Worm (Caenorhabditis elegans) whole organism, young adult: ENCODE measurements around the gene gfat-2.
A peak's percentile ranks its signal among the peaks of the same experiment; 100 is the strongest.

Experiments used
- B0035.1 ChIP-seq: sonication (generic microtip); optimal IDR thresholded peaks from 2 replicates; lab custom pipeline; 2016; ENCODE audit warnings: missing genetic modification characterization, mild to moderate bottlenecking, missing compliant biosample characterization, missing genotype, missing genetic modification reagents
- D2030.7 ChIP-seq: fragments of 200-800 bp; sonication (Bioruptor generic); IDR thresholded peaks from 2 replicates; pipeline ENCODE4 v1.3.6; 2022; ENCODE audit warnings: missing genetic modification reagents, missing genetic modification characterization, missing compliant biosample characterization
- F37B4.10 ChIP-seq: fragments of 200-800 bp; sonication (Bioruptor generic); IDR thresholded peaks from 2 replicates; pipeline ENCODE4 v1.3.6; 2022; ENCODE audit warnings: missing genetic modification characterization, missing compliant biosample characterization
- F55B11.4 ChIP-seq: sonication (generic microtip); optimal IDR thresholded peaks from 2 replicates; lab custom pipeline; 2016; ENCODE audit warnings: missing compliant biosample characterization, missing genetic modification characterization, borderline replicate concordance; ENCODE audit not compliant: insufficient read depth
- F57A8.1 ChIP-seq: fragments of 200-800 bp; sonication (Bioruptor generic); optimal IDR thresholded peaks from 2 replicates; lab custom pipeline; 2018; ENCODE audit warnings: mild to moderate bottlenecking, missing genetic modification characterization, moderate library complexity, missing compliant biosample characterization
- T07F8.4 ChIP-seq: sonication (generic microtip); optimal IDR thresholded peaks from 2 replicates; lab custom pipeline; 2016; ENCODE audit warnings: mild to moderate bottlenecking, missing genetic modification characterization, moderate library complexity, missing compliant biosample characterization
- Y53G8AR.9 ChIP-seq: fragments of 200-800 bp; sonication (Bioruptor generic); conservative IDR thresholded peaks from 2 replicates; pipeline ENCODE4 v1.3.6; 2022; ENCODE audit warnings: missing genetic modification reagents, missing genetic modification characterization, missing compliant biosample characterization
- Y56A3A.18 ChIP-seq: fragments of 200-800 bp; sonication (Bioruptor generic); IDR thresholded peaks from 2 replicates; pipeline ENCODE4 v1.3.6; 2022; ENCODE audit warnings: missing genetic modification reagents, missing genetic modification characterization, missing compliant biosample characterization
- ZK185.1 ChIP-seq: sonication (generic microtip); optimal IDR thresholded peaks from 2 replicates; lab custom pipeline; 2016; ENCODE audit warnings: mild to moderate bottlenecking, missing genetic modification characterization, missing compliant biosample characterization; ENCODE audit not compliant: poor library complexity, severe bottlenecking
- attf-5 ChIP-seq: fragments of 200-800 bp; sonication (Bioruptor generic); optimal IDR thresholded peaks from 2 replicates; lab custom pipeline; 2018; ENCODE audit warnings: mild to moderate bottlenecking, missing genetic modification characterization, missing compliant biosample characterization
- bed-1 ChIP-seq: fragments of 200-800 bp; sonication (Bioruptor generic); IDR thresholded peaks from 2 replicates; pipeline ENCODE4 v1.3.6; 2022; ENCODE audit warnings: missing genetic modification reagents, missing genetic modification characterization, missing compliant biosample characterization
- cebp-1 ChIP-seq, 2 experiments: fragments of 200-800 bp in 1 of 2; sonication (Bioruptor generic) in 1 of 2; sonication (generic microtip) in 1 of 2; IDR thresholded peaks in 1 of 2; optimal IDR thresholded peaks in 1 of 2; 2 replicates each; pipeline versions ENCODE4 v1.3.6 to Lab custom; 2017 to 2022; ENCODE audit warnings: missing compliant biosample characterization in 2 of 2, missing genetic modification characterization in 2 of 2, mild to moderate bottlenecking in 1 of 2, missing genetic modification reagents in 1 of 2, moderate library complexity in 1 of 2
- cebp-2 ChIP-seq: fragments of 200-800 bp; sonication (Bioruptor generic); IDR thresholded peaks from 2 replicates; pipeline ENCODE4 v1.3.6; 2022; ENCODE audit warnings: missing genetic modification characterization, missing compliant biosample characterization
- ceh-100 ChIP-seq: fragments of 200-800 bp; sonication (Bioruptor generic); IDR thresholded peaks from 2 replicates; pipeline ENCODE4 v1.3.6; 2022; ENCODE audit warnings: missing genetic modification reagents, missing genetic modification characterization, missing compliant biosample characterization
- ceh-40 ChIP-seq: fragments of 200-800 bp; sonication (Bioruptor generic); IDR thresholded peaks from 2 replicates; pipeline ENCODE4 v1.3.6; 2022; ENCODE audit warnings: missing genetic modification characterization, missing compliant biosample characterization
- ceh-79 ChIP-seq: sonication (generic microtip); optimal IDR thresholded peaks from 2 replicates; lab custom pipeline; 2017; ENCODE audit warnings: mild to moderate bottlenecking, missing genetic modification characterization, missing compliant biosample characterization
- ceh-91 ChIP-seq: fragments of 200-800 bp; sonication (Bioruptor generic); IDR thresholded peaks from 2 replicates; pipeline ENCODE4 v1.3.6; 2022; ENCODE audit warnings: missing genetic modification reagents, missing genetic modification characterization, missing compliant biosample characterization
- chd-7 ChIP-seq: sonication (generic microtip); optimal IDR thresholded peaks from 2 replicates; lab custom pipeline; 2016; ENCODE audit warnings: mild to moderate bottlenecking, missing genetic modification characterization, moderate library complexity, missing compliant biosample characterization
- dox-1 ChIP-seq: fragments of 200-800 bp; sonication (Bioruptor generic); IDR thresholded peaks from 2 replicates; pipeline ENCODE4 v1.3.6; 2022; ENCODE audit warnings: missing genetic modification reagents, missing genetic modification characterization, missing compliant biosample characterization
- efl-1 ChIP-seq: fragments of 150-350 bp; optimal IDR thresholded peaks from 2 replicates; lab custom pipeline; 2014; ENCODE audit warnings: missing biosample characterization, missing genetic modification reagents, missing genetic modification characterization
- egl-18 ChIP-seq: fragments of 200-800 bp; sonication (Bioruptor generic); IDR thresholded peaks from 2 replicates; pipeline ENCODE4 v1.3.6; 2022; ENCODE audit warnings: missing genetic modification reagents, missing genetic modification characterization, missing compliant biosample characterization
- egl-44 ChIP-seq: fragments of 200-800 bp; sonication (Bioruptor generic); IDR thresholded peaks from 2 replicates; pipeline ENCODE4 v1.3.6; 2022; ENCODE audit warnings: missing genetic modification reagents, missing genetic modification characterization, missing compliant biosample characterization
- ets-4 ChIP-seq: fragments of 200-800 bp; sonication (Bioruptor generic); optimal IDR thresholded peaks from 2 replicates; lab custom pipeline; 2018; ENCODE audit warnings: mild to moderate bottlenecking, missing genetic modification characterization, missing compliant biosample characterization
- gei-17 ChIP-seq: fragments of 200-800 bp; sonication (Bioruptor generic); optimal IDR thresholded peaks from 2 replicates; lab custom pipeline; 2018; ENCODE audit warnings: mild to moderate bottlenecking, missing genetic modification characterization, missing compliant biosample characterization
- hmg-20 ChIP-seq: fragments of 200-800 bp; sonication (Bioruptor generic); IDR thresholded peaks from 2 replicates; pipeline ENCODE4 v1.3.6; 2022; ENCODE audit warnings: missing genetic modification reagents, missing genetic modification characterization, missing compliant biosample characterization
- let-526 ChIP-seq: fragments of 200-800 bp; sonication (Bioruptor generic); IDR thresholded peaks from 2 replicates; pipeline ENCODE4 v1.3.6; 2022; ENCODE audit warnings: missing genetic modification reagents, missing genetic modification characterization, missing compliant biosample characterization
- let-607 ChIP-seq, 2 experiments: fragments of 200-800 bp in 1 of 2; sonication (Bioruptor generic) in 1 of 2; sonication (generic microtip) in 1 of 2; optimal IDR thresholded peaks; 2 replicates each; lab custom pipeline; 2016 to 2018; ENCODE audit warnings: mild to moderate bottlenecking in 2 of 2, missing compliant biosample characterization in 2 of 2, missing genetic modification characterization in 2 of 2, moderate library complexity in 2 of 2, missing genotype in 1 of 2
- lin-40 ChIP-seq: sonication (generic microtip); optimal IDR thresholded peaks from 2 replicates; lab custom pipeline; 2016; ENCODE audit warnings: missing genetic modification characterization, mild to moderate bottlenecking, missing compliant biosample characterization, missing genotype, missing genetic modification reagents
- lin-54 ChIP-seq: fragments of 200-800 bp; sonication (Bioruptor generic); optimal IDR thresholded peaks from 2 replicates; lab custom pipeline; 2018; ENCODE audit warnings: mild to moderate bottlenecking, missing genetic modification characterization, missing compliant biosample characterization
- lir-1 ChIP-seq: fragments of 200-800 bp; sonication (Bioruptor generic); conservative IDR thresholded peaks from 2 replicates; pipeline ENCODE4 v1.3.6; 2022; ENCODE audit warnings: missing genetic modification reagents, missing genetic modification characterization, missing compliant biosample characterization
- madf-3 ChIP-seq: fragments of 200-800 bp; sonication (Bioruptor generic); IDR thresholded peaks from 2 replicates; pipeline ENCODE4 v1.3.6; 2022; ENCODE audit warnings: missing genetic modification reagents, missing genetic modification characterization, missing compliant biosample characterization
- nhr-120 ChIP-seq: fragments of 200-800 bp; sonication (Bioruptor generic); IDR thresholded peaks from 2 replicates; pipeline ENCODE4 v1.3.6; 2022; ENCODE audit warnings: missing genetic modification characterization, missing compliant biosample characterization
- nhr-80 ChIP-seq: sonication (generic microtip); optimal IDR thresholded peaks from 2 replicates; lab custom pipeline; 2016; ENCODE audit warnings: missing genetic modification characterization, missing compliant biosample characterization
- sdz-38 ChIP-seq: sonication (generic microtip); optimal IDR thresholded peaks from 2 replicates; lab custom pipeline; 2016; ENCODE audit warnings: missing genotype, missing genetic modification characterization, missing compliant biosample characterization
- sea-2 ChIP-seq: fragments of 200-800 bp; sonication (Bioruptor generic); IDR thresholded peaks from 2 replicates; pipeline ENCODE4 v1.3.6; 2022; ENCODE audit warnings: missing genetic modification characterization, missing compliant biosample characterization
- sptf-2 ChIP-seq: fragments of 200-800 bp; sonication (Bioruptor generic); optimal IDR thresholded peaks from 2 replicates; lab custom pipeline; 2018; ENCODE audit warnings: mild to moderate bottlenecking, missing genetic modification characterization, missing compliant biosample characterization
- tlf-1 ChIP-seq: fragments of 200-800 bp; sonication (Bioruptor generic); optimal IDR thresholded peaks from 2 replicates; lab custom pipeline; 2018; ENCODE audit warnings: mild to moderate bottlenecking, missing genetic modification characterization, missing compliant biosample characterization
- zfh-2 ChIP-seq: fragments of 200-800 bp; sonication (Bioruptor generic); conservative IDR thresholded peaks from 2 replicates; pipeline ENCODE4 v1.3.6; 2022; ENCODE audit warnings: missing genetic modification reagents, missing genetic modification characterization, missing compliant biosample characterization
- zim-3 ChIP-seq: sonication (generic microtip); optimal IDR thresholded peaks from 2 replicates; lab custom pipeline; 2017; ENCODE audit warnings: mild to moderate bottlenecking, missing genetic modification characterization, moderate library complexity, missing compliant biosample characterization
- ztf-28 ChIP-seq: fragments of 200-800 bp; sonication (Bioruptor generic); IDR thresholded peaks from 2 replicates; pipeline ENCODE4 v1.3.6; 2022; ENCODE audit warnings: missing genetic modification reagents, missing genetic modification characterization, missing compliant biosample characterization

gfat-2 gene

DNA sequence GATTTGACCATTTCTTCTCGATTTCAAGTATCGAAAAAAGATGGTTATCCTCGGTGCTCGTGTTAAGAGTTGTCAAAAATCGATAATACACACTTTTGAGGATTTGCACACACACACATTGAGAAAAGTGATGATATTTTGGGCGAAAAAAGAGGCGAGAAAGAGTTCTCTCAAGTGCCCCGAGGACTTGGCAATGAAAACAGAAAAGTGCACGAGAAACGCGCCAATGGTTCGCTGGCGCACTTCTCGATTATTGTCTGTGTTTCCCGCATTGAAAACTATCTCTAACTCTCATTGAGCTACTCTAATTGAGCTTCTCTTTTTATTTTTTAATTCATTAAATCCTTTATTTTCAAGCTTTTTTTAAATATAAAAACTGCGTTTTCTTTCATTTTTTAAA, 23.7 kb downstream of the gfat-2 start (continued):
- TF ChIP-seq gei-17 (GFP tag; lab: Kevin White, UChicago), result no peak
- TF ChIP-seq zim-3 (tag; lab: Kevin White, UChicago), result no peak
- TF ChIP-seq F55B11.4, result no peak
- TF ChIP-seq bed-1 (GFP tag; lab: Robert Waterston, UW), result no peak
- no peak for TF ChIP-seq efl-1
- no peak; the same call in 1 of the 2 replicates for TF ChIP-seq dox-1 (GFP tag; lab: Robert Waterston, UW)
- no peak for TF ChIP-seq ceh-100 (GFP tag; lab: Robert Waterston, UW)
- no peak for TF ChIP-seq ets-4 (GFP tag; lab: Kevin White, UChicago)
- TF ChIP-seq Y53G8AR.9 (GFP tag; lab: Robert Waterston, UW), result no peak
- TF ChIP-seq sptf-2, result no peak
- TF ChIP-seq F37B4.10 (GFP tag; lab: Robert Waterston, UW), result no peak
- TF ChIP-seq egl-44, result no peak
- no peak for TF ChIP-seq tlf-1
- no peak; the same call in 1 of the 2 replicates for TF ChIP-seq zfh-2
- TF ChIP-seq chd-7 (tag; lab: Kevin White, UChicago), result no peak
- TF ChIP-seq sea-2 (GFP tag; lab: Robert Waterston, UW), result no peak
- TF ChIP-seq, all 124 proteins: peak for 16

- TF ChIP-seq ceh-40 (GFP tag; lab: Robert Waterston, UW), result no peak
- no peak for TF ChIP-seq efl-1
- TF ChIP-seq ztf-28 (GFP tag; lab: Robert Waterston, UW), result no peak
- TF ChIP-seq hmg-20, result no peak
- no peak for TF ChIP-seq lin-54
- no peak for TF ChIP-seq nhr-120 (GFP tag; lab: Robert Waterston, UW)
- TF ChIP-seq madf-3 (GFP tag; lab: Robert Waterston, UW), result no peak
- TF ChIP-seq ceh-91 (GFP tag; lab: Robert Waterston, UW), result no peak
- no peak for TF ChIP-seq lin-40 (tag; lab: Kevin White, UChicago)
- TF ChIP-seq nhr-80 (tag; lab: Kevin White, UChicago), result peak; percentile 71
- no peak for TF ChIP-seq cebp-2 (GFP tag; lab: Robert Waterston, UW)
- TF ChIP-seq Y56A3A.18 (GFP tag; lab: Robert Waterston, UW), result no peak
- TF ChIP-seq lir-1, result no peak
- no peak for TF ChIP-seq D2030.7 (GFP tag; lab: Robert Waterston, UW)
- peak; percentile 21 for TF ChIP-seq ets-4 (GFP tag; lab: Kevin White, UChicago)
- no peak for TF ChIP-seq ceh-79 (tag; lab: Kevin White, UChicago)
- TF ChIP-seq ZK185.1 (tag; lab: Kevin White, UChicago), result no peak
- peak; percentile 41; the same call in 1 of the 2 replicates for TF ChIP-seq dox-1 (GFP tag; lab: Robert Waterston, UW)
Observed at ce11 chrIV:11434575-11434974, 24.5 kb downstream of the gfat-2 start.

- no peak for TF ChIP-seq attf-5
- no peak for TF ChIP-seq B0035.1 (tag; lab: Kevin White, UChicago)
- no peak for TF ChIP-seq T07F8.4
- no peak for TF ChIP-seq let-526 (GFP tag; lab: Robert Waterston, UW)
- TF ChIP-seq egl-18, result no peak
- no peak for TF ChIP-seq F57A8.1 (GFP tag; lab: Kevin White, UChicago)
- no peak for TF ChIP-seq cebp-1 (GFP tag; IDR thresholded peaks at IDR 0.05; lab: Robert Waterston, UW)
- TF ChIP-seq cebp-1 (tag; optimal IDR thresholded peaks at IDR 0.05; lab: Kevin White, UChicago), result no peak
- no peak for TF ChIP-seq sdz-38 (tag; lab: Kevin White, UChicago)
- no peak for TF ChIP-seq let-607 (tag; optimal IDR thresholded peaks at IDR 0.05; lab: Kevin White, UChicago)
- no peak for TF ChIP-seq ceh-100 (GFP tag; lab: Robert Waterston, UW)
- TF ChIP-seq, all 124 proteins: peak for 0
Observed at ce11 chrIV:11435761-11436160, 25.7 kb downstream of the gfat-2 start.
